Worm (Caenorhabditis elegans): ENCODE measurements around the gene pef-1.

DNA sequence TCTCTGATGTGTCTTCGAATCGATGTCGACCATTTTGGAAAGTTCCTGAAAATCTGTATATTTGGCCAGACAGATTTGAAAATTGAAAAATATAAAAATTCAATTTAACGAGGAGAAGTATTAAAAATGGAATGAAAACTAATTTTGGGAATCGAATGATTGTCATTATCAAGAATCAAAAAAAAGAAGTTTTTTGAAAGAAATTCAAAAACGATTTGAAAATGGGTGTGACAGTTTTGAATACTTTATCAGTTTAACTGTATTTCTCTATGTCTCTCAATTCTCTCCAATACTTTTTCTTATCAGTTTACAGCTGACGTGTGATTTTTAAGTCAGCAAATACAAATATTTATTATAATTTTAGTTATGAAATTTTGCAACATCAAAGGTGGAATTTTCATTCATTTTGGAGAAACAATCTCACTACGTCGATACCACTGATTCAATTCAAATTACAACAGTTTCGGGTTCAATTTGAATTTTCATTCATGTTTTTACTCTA lies 17.4 kb upstream of the pef-1 start, which contains the start of gene fbxa-59:
- no peak for TF ChIP-seq nhr-90 (tag; optimal IDR thresholded peaks at IDR 0.05; ENCODE audit: poor library complexity)
- no peak for TF ChIP-seq ceh-88 (GFP tag; IDR thresholded peaks at IDR 0.05)
